Fruit fly (Drosophila melanogaster): Measurements from ENCODE around the gene CG14551.

Gene CG14551

DNA sequence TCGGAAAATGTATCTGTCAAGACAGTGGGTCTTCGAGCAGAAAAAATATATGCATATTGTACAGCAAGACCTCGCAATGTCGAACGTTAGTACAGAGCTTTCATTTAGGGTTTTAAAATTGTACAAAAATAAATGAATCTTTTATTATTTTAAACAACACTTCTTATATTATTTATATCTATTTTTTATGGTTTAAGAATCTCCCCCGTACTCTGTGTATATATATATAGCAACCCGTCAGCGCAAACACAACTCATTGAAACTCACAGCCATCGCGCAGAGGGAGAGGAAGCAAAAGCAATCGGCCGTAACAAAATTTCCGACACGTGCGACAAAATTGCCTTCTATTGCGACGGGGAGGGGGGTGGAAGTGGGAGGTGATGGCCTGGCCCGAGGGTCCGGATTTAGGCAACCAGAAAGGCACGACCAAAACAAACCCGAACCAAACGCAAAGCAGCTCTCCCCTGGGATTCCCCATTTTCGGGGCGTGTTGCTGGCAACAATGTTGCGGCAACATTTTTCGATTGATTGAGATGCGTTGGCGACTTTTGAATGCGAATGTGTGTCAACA is 43.2 kb upstream of the CG14551 start (continued):
- TF ChIP-seq Deaf1 (tag; optimal IDR thresholded peaks at IDR 0.05) (peak; percentile 57), br (optimal IDR thresholded peaks at IDR 0.05) (no peak), fru (optimal IDR thresholded peaks at IDR 0.05) (no peak), CG34422 (GFP tag; IDR thresholded peaks at IDR 0.05) (peak; percentile 80), pfk (GFP tag; optimal IDR thresholded peaks at IDR 0.05) (no peak), CG5953 (GFP tag; IDR thresholded peaks at IDR 0.05) (peak; percentile 44; the same call in 1 of the 2 replicates), CG11723 (GFP tag; optimal IDR thresholded peaks at IDR 0.05) (no peak), Awh (GFP tag; IDR thresholded peaks at IDR 0.05) (peak; percentile 59; the same call in 1 of the 2 replicates), Dll (GFP tag; IDR thresholded peaks at IDR 0.05; ENCODE audit: partially characterized antibody) (no peak), CG1024 (GFP tag; IDR thresholded peaks at IDR 0.05) (no peak), Dip3 (GFP tag; optimal IDR thresholded peaks at IDR 0.05) (no peak), Fer1 (GFP tag; optimal IDR thresholded peaks at IDR 0.05) (peak; percentile 89), mirr (GFP tag; optimal IDR thresholded peaks at IDR 0.05) (no peak), Taf1 (GFP tag; IDR thresholded peaks at IDR 0.05) (peak; percentile 81), Mrtf (GFP tag; IDR thresholded peaks at IDR 0.05) (peak; percentile 77; the same call in 2 of the 3 replicates), pum (GFP tag; optimal IDR thresholded peaks at IDR 0.05) (no peak), emc (GFP tag; optimal IDR thresholded peaks at IDR 0.05) (no peak), CG1233 (GFP tag; optimal IDR thresholded peaks at IDR 0.05) (peak; percentile 8), stwl (tag; optimal IDR thresholded peaks at IDR 0.05) (no peak), TFAM (GFP tag; optimal IDR thresholded peaks at IDR 0.05) (no peak), wor (GFP tag; IDR thresholded peaks at IDR 0.05) (no peak), CG9817 (tag; optimal IDR thresholded peaks at IDR 0.05) (peak; percentile 47), h (optimal IDR thresholded peaks at IDR 0.05) (no peak), Ada2b (GFP tag; IDR thresholded peaks at IDR 0.05) (peak; percentile 79), ro (GFP tag; IDR thresholded peaks at IDR 0.05) (0 out of 2 replicates have a peak, but pooled peaks have one; percentile 28), ERR (GFP tag; optimal IDR thresholded peaks at IDR 0.05) (no peak), sna (GFP tag; IDR thresholded peaks at IDR 0.05; ENCODE audit: partially characterized antibody) (no peak; the same call in 1 of the 2 replicates), CG3281 (GFP tag; optimal IDR thresholded peaks at IDR 0.05) (peak; percentile 75), CG17912 (GFP tag; optimal IDR thresholded peaks at IDR 0.05) (no peak), maf-S (GFP tag; optimal IDR thresholded peaks at IDR 0.05) (no peak), ttk (GFP tag; IDR thresholded peaks at IDR 0.05) (peak; percentile 82), Hr3 (GFP tag; optimal IDR thresholded peaks at IDR 0.05) (no peak), CG6765 (GFP tag; optimal IDR thresholded peaks at IDR 0.05) (peak; percentile 73), CG10147 (GFP tag; optimal IDR thresholded peaks at IDR 0.05) (peak; percentile 69), CG15269 (tag; optimal IDR thresholded peaks at IDR 0.05) (peak; percentile 52), CG32772 (GFP tag; IDR thresholded peaks at IDR 0.05) (peak; percentile 86), CTCF (GFP tag; optimal IDR thresholded peaks at IDR 0.05) (no peak), Max (GFP tag; optimal IDR thresholded peaks at IDR 0.05) (peak; percentile 28), phol (tag; optimal IDR thresholded peaks at IDR 0.05) (peak; percentile 60), CHES-1-like (GFP tag; optimal IDR thresholded peaks at IDR 0.05) (no peak), unpg (GFP tag; optimal IDR thresholded peaks at IDR 0.05) (peak; percentile 69), CG1832 (GFP tag; optimal IDR thresholded peaks at IDR 0.05) (no peak), grau (tag; optimal IDR thresholded peaks at IDR 0.05) (peak; percentile 90), shn (GFP tag; optimal IDR thresholded peaks at IDR 0.05) (no peak), CG1647 (GFP tag; optimal IDR thresholded peaks at IDR 0.05) (no peak), prd (optimal IDR thresholded peaks at IDR 0.05) (no peak), prd (GFP tag; IDR thresholded peaks at IDR 0.05) (peak; percentile 83), CG7745 (tag; optimal IDR thresholded peaks at IDR 0.05) (no peak), CG10366 (GFP tag; IDR thresholded peaks at IDR 0.05) (peak; percentile 83), HLH3B (GFP tag; IDR thresholded peaks at IDR 0.05) (peak; percentile 58), C15 (GFP tag; IDR thresholded peaks at IDR 0.05) (no peak), Doc3 (GFP tag; IDR thresholded peaks at IDR 0.05; ENCODE audit: partially characterized antibody) (no peak), CG1603 (tag; optimal IDR thresholded peaks at IDR 0.05) (no peak)

All from whole organism, embryonic.